Fruit fly (Drosophila melanogaster): ENCODE results near the gene CG13385.
A peak's percentile ranks its signal among the peaks of the same experiment; 100 is the strongest.

Gene CG13385

DNA sequence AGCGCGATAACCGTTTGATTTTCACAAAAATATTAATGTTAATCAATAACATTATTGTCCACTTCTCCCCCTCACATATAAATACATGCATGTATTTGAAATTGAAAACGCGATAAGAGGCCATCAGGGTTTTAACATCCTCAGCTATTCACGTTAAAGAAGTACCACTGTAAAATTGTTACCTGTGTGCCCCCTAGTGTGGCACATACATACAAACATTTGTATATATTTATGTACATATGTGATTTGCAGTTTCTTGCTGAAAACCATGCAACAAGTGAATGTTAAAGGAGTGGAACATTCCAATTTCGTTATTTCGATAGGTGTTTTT, 33.5 kb upstream of the CG13385 start:
- no peak for TF ChIP-seq rgr (GFP tag; optimal IDR thresholded peaks at IDR 0.05)
- TF ChIP-seq Hnf4 (GFP tag; optimal IDR thresholded peaks at IDR 0.05), result no peak
- TF ChIP-seq HLH106 (tag; optimal IDR thresholded peaks at IDR 0.05), result no peak
- TF ChIP-seq ey (GFP tag; optimal IDR thresholded peaks at IDR 0.05), result no peak
- TF ChIP-seq usp (GFP tag; optimal IDR thresholded peaks at IDR 0.05), result no peak
- TF ChIP-seq CrebA (GFP tag; optimal IDR thresholded peaks at IDR 0.05; ENCODE audit: borderline replicate concordance), result no peak
- no peak for TF ChIP-seq dsf (GFP tag; optimal IDR thresholded peaks at IDR 0.05; ENCODE audit: borderline replicate concordance)
- no peak for TF ChIP-seq Hr78 (GFP tag; optimal IDR thresholded peaks at IDR 0.05)
- TF ChIP-seq Dfd (GFP tag; optimal IDR thresholded peaks at IDR 0.05), result no peak
- TF ChIP-seq Rel (GFP tag; optimal IDR thresholded peaks at IDR 0.05), result no peak
- TF ChIP-seq Rel (tag; optimal IDR thresholded peaks at IDR 0.05), result no peak
- TF ChIP-seq CG9705 (GFP tag; optimal IDR thresholded peaks at IDR 0.05), result no peak

DNA sequence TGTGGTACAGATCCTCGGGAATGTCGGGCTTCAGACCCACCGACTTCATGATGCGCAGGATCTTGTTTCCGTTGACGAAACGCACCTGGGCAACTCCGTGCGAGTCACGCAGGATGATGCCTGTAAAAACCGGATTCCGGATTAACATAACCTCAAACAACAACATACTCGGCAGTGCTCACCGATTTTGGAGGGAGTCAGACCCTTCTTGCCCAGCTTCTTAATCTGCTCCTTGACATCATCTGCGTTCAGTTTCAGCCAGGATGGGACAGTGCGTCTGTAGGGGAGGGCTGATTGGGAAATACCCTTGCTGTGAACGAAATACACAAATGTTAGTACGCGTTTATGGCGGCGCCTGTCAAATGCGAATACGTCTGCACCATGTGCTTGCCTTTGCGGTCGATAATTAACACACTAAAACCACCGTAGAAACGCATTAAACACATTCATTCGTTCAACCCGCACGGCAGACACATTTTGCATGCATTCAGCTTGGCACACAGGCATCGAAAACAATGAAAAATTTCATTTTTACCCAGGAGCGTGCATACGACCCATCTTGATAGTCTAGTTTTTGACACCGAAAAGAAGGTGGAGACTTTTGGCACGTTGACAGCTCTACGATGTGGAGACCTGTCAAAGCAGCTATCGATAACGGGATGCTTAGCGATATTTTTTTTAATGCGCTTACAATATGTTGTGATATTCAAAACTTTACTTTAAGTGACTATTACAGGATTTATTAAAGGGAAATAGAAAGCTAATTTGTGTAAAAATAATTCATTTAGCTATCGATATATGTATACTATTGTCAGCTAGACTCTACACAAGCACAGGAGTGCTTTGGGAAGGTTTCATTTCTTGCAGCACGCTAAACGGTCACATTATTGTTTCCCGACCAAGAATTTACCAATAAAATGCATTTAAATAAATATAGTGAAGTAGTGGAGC, 32.2 kb upstream of the CG13385 start, which contains the start of the genes RpS13 and CSN8:
TSS of gene RpS13 (minus strand) at position 657 of the 951 bp plus-strand sequence.
TSS of gene CSN8 (plus strand) at position 850 of the 951 bp plus-strand sequence.
- TF ChIP-seq Hnf4 (GFP tag; optimal IDR thresholded peaks at IDR 0.05), result peak; percentile 32
- TF ChIP-seq ey (GFP tag; optimal IDR thresholded peaks at IDR 0.05), result no peak
- TF ChIP-seq GATAd (GFP tag; optimal IDR thresholded peaks at IDR 0.05), result no peak
- TF ChIP-seq Abd-B (GFP tag; optimal IDR thresholded peaks at IDR 0.05), result no peak
- TF ChIP-seq sv (GFP tag; optimal IDR thresholded peaks at IDR 0.05), result no peak
- no peak for TF ChIP-seq Jra (GFP tag; optimal IDR thresholded peaks at IDR 0.05)
- no peak for TF ChIP-seq Mio (GFP tag; optimal IDR thresholded peaks at IDR 0.05)
- peak; percentile 62 for TF ChIP-seq Myc (optimal IDR thresholded peaks at IDR 0.05)
- no peak for TF ChIP-seq dl (GFP tag; optimal IDR thresholded peaks at IDR 0.05; ENCODE audit: insufficient read depth in 1 of 2, partially characterized antibody in 2 of 2)
- TF ChIP-seq Rel (GFP tag; optimal IDR thresholded peaks at IDR 0.05), result no peak
- TF ChIP-seq Rel (tag; optimal IDR thresholded peaks at IDR 0.05), result peak; percentile 3
- peak; percentile 7 for TF ChIP-seq woc (GFP tag; optimal IDR thresholded peaks at IDR 0.05)
- TF ChIP-seq Dif (GFP tag; optimal IDR thresholded peaks at IDR 0.05; ENCODE audit: partially characterized antibody), result no peak
- TF ChIP-seq Hr83 (GFP tag; optimal IDR thresholded peaks at IDR 0.05; ENCODE audit: poor library complexity, severe bottlenecking), result no peak
- no peak for TF ChIP-seq Vsx2 (GFP tag; optimal IDR thresholded peaks at IDR 0.05; ENCODE audit: partially characterized antibody)
- no peak for TF ChIP-seq HLH106 (tag; optimal IDR thresholded peaks at IDR 0.05)
- TF ChIP-seq Sp1 (GFP tag; optimal IDR thresholded peaks at IDR 0.05), result peak; percentile 58
- TF ChIP-seq tai (GFP tag; optimal IDR thresholded peaks at IDR 0.05), result peak; percentile 48
- TF ChIP-seq CrebA (GFP tag; optimal IDR thresholded peaks at IDR 0.05; ENCODE audit: borderline replicate concordance), result no peak
- TF ChIP-seq foxo (GFP tag; optimal IDR thresholded peaks at IDR 0.05), result no peak
- no peak for TF ChIP-seq psq (GFP tag; optimal IDR thresholded peaks at IDR 0.05)
- TF ChIP-seq lola (GFP tag; optimal IDR thresholded peaks at IDR 0.05), result no peak
- TF ChIP-seq Hr78 (GFP tag; optimal IDR thresholded peaks at IDR 0.05), result no peak
- TF ChIP-seq OdsH (GFP tag; optimal IDR thresholded peaks at IDR 0.05), result no peak
- no peak for TF ChIP-seq usp (GFP tag; optimal IDR thresholded peaks at IDR 0.05)
- TF ChIP-seq CG9705 (GFP tag; optimal IDR thresholded peaks at IDR 0.05), result peak; percentile 9
- TF ChIP-seq dmrt93B (GFP tag; optimal IDR thresholded peaks at IDR 0.05), result no peak
- peak; percentile 36 for TF ChIP-seq rgr (GFP tag; optimal IDR thresholded peaks at IDR 0.05)
- peak; percentile 38 for TF ChIP-seq brk (GFP tag; optimal IDR thresholded peaks at IDR 0.05)
- TF ChIP-seq fru (GFP tag; optimal IDR thresholded peaks at IDR 0.05), result peak; percentile 20
- TF ChIP-seq Dfd (GFP tag; optimal IDR thresholded peaks at IDR 0.05), result no peak
- no peak for TF ChIP-seq CG32264 (GFP tag; optimal IDR thresholded peaks at IDR 0.05)
- TF ChIP-seq pan (optimal IDR thresholded peaks at IDR 0.05), result no peak
- no peak for TF ChIP-seq jim (GFP tag; optimal IDR thresholded peaks at IDR 0.05)
- TF ChIP-seq br (GFP tag; optimal IDR thresholded peaks at IDR 0.05), result no peak
- TF ChIP-seq dsf (GFP tag; optimal IDR thresholded peaks at IDR 0.05; ENCODE audit: borderline replicate concordance), result no peak
- TF ChIP-seq h (GFP tag; optimal IDR thresholded peaks at IDR 0.05), result peak; percentile 58
- TF ChIP-seq N (GFP tag; optimal IDR thresholded peaks at IDR 0.05), result no peak
- TF ChIP-seq sage (GFP tag; optimal IDR thresholded peaks at IDR 0.05), result no peak

Data from whole organism, wandering third instar larva.